Worm (Caenorhabditis elegans): Measurements from ENCODE around the gene C06H5.12.

ce11 chrV:17899503-17899902 is 4.9 kb downstream of the C06H5.12 start, which contains the start of gene fbxa-157:
- no peak for TF ChIP-seq nhr-237 (tag; optimal IDR thresholded peaks at IDR 0.05)
- TF ChIP-seq nhr-28 (tag; optimal IDR thresholded peaks at IDR 0.05): no peak
- TF ChIP-seq flh-1 (GFP tag; optimal IDR thresholded peaks at IDR 0.05): no peak
- TF ChIP-seq lin-13 (tag; optimal IDR thresholded peaks at IDR 0.05): no peak
- no peak for TF ChIP-seq nhr-12 (tag; optimal IDR thresholded peaks at IDR 0.05)
- no peak for TF ChIP-seq unc-39 (tag; optimal IDR thresholded peaks at IDR 0.05)
- no peak for TF ChIP-seq M03D4.4 (tag; optimal IDR thresholded peaks at IDR 0.05)
- no peak for TF ChIP-seq snpc-4 (tag; optimal IDR thresholded peaks at IDR 0.05)
- TF ChIP-seq blmp-1 (tag; optimal IDR thresholded peaks at IDR 0.05): no peak
- TF ChIP-seq ztf-11 (tag; optimal IDR thresholded peaks at IDR 0.05): no peak
- TF ChIP-seq ceh-83 (GFP tag; optimal IDR thresholded peaks at IDR 0.05): no peak

Data from whole organism, mixed stage, embryonic.